Worm (Caenorhabditis elegans) whole organism, L3 larva: ENCODE measurements around the gene C44E12.1.

Experiments
- R02D3.7 ChIP-seq: fragments of 150-350 bp; optimal IDR thresholded peaks from 2 replicates; lab custom pipeline; 2014; ENCODE audit warnings: missing biosample characterization, missing genetic modification characterization
- ZK546.5 ChIP-seq: sonication (generic microtip); optimal IDR thresholded peaks from 2 replicates; lab custom pipeline; 2017; ENCODE audit warnings: missing biosample characterization, missing genetic modification characterization
- ama-1 ChIP-seq: fragments of 150-350 bp; optimal IDR thresholded peaks from 2 replicates; lab custom pipeline; 2018
- ceh-16 ChIP-seq: sonication (generic microtip); optimal IDR thresholded peaks from 2 replicates; lab custom pipeline; 2017; ENCODE audit warnings: missing biosample characterization, missing genetic modification characterization
- ceh-28 ChIP-seq: fragments of 150-350 bp; optimal IDR thresholded peaks from 2 replicates; lab custom pipeline; 2014; ENCODE audit warnings: missing biosample characterization, missing genetic modification reagents, missing genetic modification characterization
- ceh-9 ChIP-seq: sonication (generic microtip); optimal IDR thresholded peaks from 2 replicates; lab custom pipeline; 2018; ENCODE audit warnings: missing biosample characterization, missing genetic modification characterization
- daf-12 ChIP-seq: fragments of 150-350 bp; optimal IDR thresholded peaks from 2 replicates; lab custom pipeline; 2014; ENCODE audit warnings: missing biosample characterization, missing genetic modification reagents, missing genetic modification characterization
- egl-27 ChIP-seq: sonication (generic microtip); optimal IDR thresholded peaks from 4 replicates; lab custom pipeline; 2017; ENCODE audit warnings: missing biosample characterization, missing genetic modification reagents, missing genetic modification characterization
- egl-5 ChIP-seq: fragments of 150-350 bp; optimal IDR thresholded peaks from 2 replicates; lab custom pipeline; 2017; ENCODE audit warnings: missing biosample characterization, missing genetic modification reagents, missing genetic modification characterization, inconsistent platforms
- elt-1 ChIP-seq: fragments of 150-350 bp; optimal IDR thresholded peaks from 2 replicates; lab custom pipeline; 2014; ENCODE audit warnings: missing biosample characterization, missing genetic modification characterization
- elt-2 ChIP-seq: sonication (generic microtip); optimal IDR thresholded peaks from 2 replicates; lab custom pipeline; 2016; ENCODE audit warnings: missing genetic modification reagents, mild to moderate bottlenecking, missing genetic modification characterization, missing compliant biosample characterization
- elt-3 ChIP-seq, 3 experiments: fragments of 150-350 bp in 1 of 3; sonication (generic microtip) in 2 of 3; optimal IDR thresholded peaks; 2 replicates in 2 of 3; 4 replicates in 1 of 3; lab custom pipeline; 2014 to 2017; ENCODE audit warnings: missing biosample characterization in 3 of 3, missing genetic modification characterization in 3 of 3
- eor-1 ChIP-seq, 2 experiments: fragments of 150-350 bp; optimal IDR thresholded peaks; 2 replicates each; lab custom pipeline; 2014 to 2018; ENCODE audit warnings: missing biosample characterization in 2 of 2, missing genetic modification characterization in 2 of 2
- fkh-10 ChIP-seq: sonication (generic microtip); optimal IDR thresholded peaks from 2 replicates; lab custom pipeline; 2017; ENCODE audit warnings: missing biosample characterization, missing genetic modification reagents, missing genetic modification characterization
- fos-1 ChIP-seq: fragments of 150-350 bp; optimal IDR thresholded peaks from 2 replicates; lab custom pipeline; 2014; ENCODE audit warnings: missing biosample characterization, missing genetic modification characterization
- hmg-11 ChIP-seq: sonication (generic microtip); optimal IDR thresholded peaks from 2 replicates; lab custom pipeline; 2016; ENCODE audit warnings: missing genetic modification characterization, missing compliant biosample characterization
- jun-1 ChIP-seq: fragments of 150-350 bp; optimal IDR thresholded peaks from 2 replicates; lab custom pipeline; 2014; ENCODE audit warnings: missing biosample characterization, missing genetic modification reagents, missing genetic modification characterization
- lin-15B ChIP-seq: fragments of 150-350 bp; optimal IDR thresholded peaks from 2 replicates; lab custom pipeline; 2014; ENCODE audit warnings: missing biosample characterization, missing genetic modification characterization
- lin-39 ChIP-seq: fragments of 150-350 bp; optimal IDR thresholded peaks from 2 replicates; lab custom pipeline; 2018; ENCODE audit warnings: missing biosample characterization, missing genetic modification reagents, missing genetic modification characterization
- mdl-1 ChIP-seq: fragments of 150-350 bp; optimal IDR thresholded peaks from 2 replicates; lab custom pipeline; 2014; ENCODE audit warnings: missing biosample characterization, missing genetic modification characterization
- mml-1 ChIP-seq: fragments of 150-350 bp; sonication (generic microtip); optimal IDR thresholded peaks from 3 replicates; lab custom pipeline; 2014; ENCODE audit warnings: missing biosample characterization, missing genetic modification characterization
- nfya-1 ChIP-seq: sonication (generic microtip); optimal IDR thresholded peaks from 2 replicates; lab custom pipeline; 2017; ENCODE audit warnings: missing genetic modification characterization, mild to moderate bottlenecking, missing compliant biosample characterization, antibody characterized with exemption, moderate library complexity; ENCODE audit not compliant: insufficient read depth
- nhr-12 ChIP-seq: fragments of 150-350 bp; optimal IDR thresholded peaks from 2 replicates; lab custom pipeline; 2014; ENCODE audit warnings: missing biosample characterization, missing genetic modification characterization
- nhr-23 ChIP-seq: fragments of 150-350 bp; optimal IDR thresholded peaks from 2 replicates; lab custom pipeline; 2014; ENCODE audit warnings: missing biosample characterization, missing genetic modification reagents, missing genetic modification characterization
- nhr-237 ChIP-seq: fragments of 150-350 bp; optimal IDR thresholded peaks from 2 replicates; lab custom pipeline; 2014; ENCODE audit warnings: missing biosample characterization, missing genetic modification characterization
- nhr-43 ChIP-seq: sonication (generic microtip); optimal IDR thresholded peaks from 2 replicates; lab custom pipeline; 2016; ENCODE audit warnings: mild to moderate bottlenecking, missing genetic modification characterization, missing compliant biosample characterization; ENCODE audit not compliant: poor library complexity, severe bottlenecking
- nhr-77 ChIP-seq: fragments of 150-350 bp; optimal IDR thresholded peaks from 2 replicates; lab custom pipeline; 2014; ENCODE audit warnings: missing biosample characterization, missing genetic modification characterization
- pha-4 ChIP-seq: fragments of 150-350 bp; optimal IDR thresholded peaks from 2 replicates; lab custom pipeline; 2014; ENCODE audit warnings: missing biosample characterization, missing genetic modification reagents, missing genetic modification characterization
- pqm-1 ChIP-seq: fragments of 150-350 bp; optimal IDR thresholded peaks from 2 replicates; lab custom pipeline; 2017; ENCODE audit warnings: missing biosample characterization, missing genetic modification characterization, inconsistent platforms
- sea-2 ChIP-seq: fragments of 150-350 bp; sonication (generic microtip); optimal IDR thresholded peaks from 4 replicates; lab custom pipeline; 2014; ENCODE audit warnings: missing biosample characterization, missing genetic modification reagents, missing genetic modification characterization
- skn-1 ChIP-seq: fragments of 150-350 bp; optimal IDR thresholded peaks from 2 replicates; lab custom pipeline; 2014; ENCODE audit warnings: missing biosample characterization, missing genetic modification characterization
- snpc-4 ChIP-seq: fragments of 150-350 bp; optimal IDR thresholded peaks from 2 replicates; lab custom pipeline; 2014; ENCODE audit warnings: missing biosample characterization, missing genetic modification characterization
- unc-39 ChIP-seq: sonication (generic microtip); optimal IDR thresholded peaks from 4 replicates; lab custom pipeline; 2017; ENCODE audit warnings: missing biosample characterization, missing genetic modification characterization
- unc-62 ChIP-seq: fragments of 150-350 bp; sonication (generic microtip); optimal IDR thresholded peaks from 4 replicates; lab custom pipeline; 2014; ENCODE audit warnings: missing biosample characterization, missing genetic modification reagents, missing genetic modification characterization
- zag-1 ChIP-seq: fragments of 150-350 bp; optimal IDR thresholded peaks from 2 replicates; lab custom pipeline; 2014; ENCODE audit warnings: missing biosample characterization, missing genetic modification characterization
- ztf-11 ChIP-seq: fragments of 150-350 bp; optimal IDR thresholded peaks from 2 replicates; lab custom pipeline; 2014; ENCODE audit warnings: missing biosample characterization, missing genetic modification characterization
- ztf-4 ChIP-seq: fragments of 150-350 bp; optimal IDR thresholded peaks from 2 replicates; lab custom pipeline; 2014; ENCODE audit warnings: missing biosample characterization, missing genetic modification characterization

The C44E12.1 gene

ce11 chrX:7593931-7594544 lies 2.7 kb upstream of the C44E12.1 start:
- TF ChIP-seq nfya-1 (tag; lab: Kevin White, UChicago) (no peak), nhr-23 (tag; lab: Kevin White, UChicago) (peak; percentile 43), nhr-43 (tag; lab: Kevin White, UChicago) (peak; percentile 2)

ce11 chrX:7596029-7596428 lies 698 bp upstream of the C44E12.1 start:
- peak; percentile 77 for TF ChIP-seq nhr-23 (tag; lab: Kevin White, UChicago)
- TF ChIP-seq nhr-43 (tag; lab: Kevin White, UChicago) = peak; percentile 37
- TF ChIP-seq nfya-1 (tag; lab: Kevin White, UChicago) = no peak
- no peak for TF ChIP-seq eor-1 (tag; optimal IDR thresholded peaks at IDR 0.05; lab: Kevin White, UChicago)
- peak; percentile 72 for TF ChIP-seq elt-2 (tag; lab: Kevin White, UChicago)
- no peak for TF ChIP-seq R02D3.7 (tag; lab: Kevin White, UChicago)
- no peak for TF ChIP-seq daf-12 (tag; lab: Kevin White, UChicago)
- peak; percentile 55 for TF ChIP-seq pqm-1 (tag; lab: Kevin White, UChicago)
- TF ChIP-seq lin-39 (tag; lab: Kevin White, UChicago) = no peak
- TF ChIP-seq ztf-4 (tag; lab: Kevin White, UChicago) = no peak

DNA sequence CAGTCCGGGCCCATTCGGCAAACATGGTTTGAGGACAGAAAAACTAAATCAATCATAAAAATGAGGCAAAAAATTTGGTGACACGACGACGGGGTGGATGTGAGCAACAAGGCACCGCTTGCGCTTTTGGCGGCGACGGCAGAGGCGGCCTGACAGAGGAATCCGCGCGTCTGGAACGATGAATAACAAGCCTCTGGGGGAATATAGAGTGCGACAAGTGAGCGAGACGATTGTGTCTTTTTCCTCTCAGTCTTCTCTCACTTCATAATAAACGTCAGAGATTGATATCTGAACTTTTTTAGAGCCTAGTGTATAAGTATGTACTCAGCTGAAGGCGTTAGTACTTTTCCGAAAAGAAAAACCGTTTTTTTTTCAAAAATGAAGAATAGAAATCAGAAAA lies 11.3 kb downstream of the C44E12.1 start, which contains the start of gene twk-17:
twk-17 (minus strand) TSS at position 101 of the 400 bp plus-strand sequence.
- TF ChIP-seq ztf-4 (tag; lab: Kevin White, UChicago) (no peak), nhr-237 (tag; lab: Kevin White, UChicago) (no peak), nhr-77 (tag; lab: Kevin White, UChicago) (no peak), jun-1 (tag; lab: Kevin White, UChicago) (no peak), mdl-1 (no peak), unc-39 (tag; lab: Kevin White, UChicago) (no peak), nhr-12 (tag; lab: Kevin White, UChicago) (no peak), ama-1 (lab: Kevin White, UChicago) (no peak), pha-4 (no peak), eor-1 (tag; optimal IDR thresholded peaks at IDR 0.05; lab: Kevin White, UChicago) (no peak), elt-3 (tag; optimal IDR thresholded peaks at IDR 0.05; lab: Kevin White, UChicago) (no peak)

DNA sequence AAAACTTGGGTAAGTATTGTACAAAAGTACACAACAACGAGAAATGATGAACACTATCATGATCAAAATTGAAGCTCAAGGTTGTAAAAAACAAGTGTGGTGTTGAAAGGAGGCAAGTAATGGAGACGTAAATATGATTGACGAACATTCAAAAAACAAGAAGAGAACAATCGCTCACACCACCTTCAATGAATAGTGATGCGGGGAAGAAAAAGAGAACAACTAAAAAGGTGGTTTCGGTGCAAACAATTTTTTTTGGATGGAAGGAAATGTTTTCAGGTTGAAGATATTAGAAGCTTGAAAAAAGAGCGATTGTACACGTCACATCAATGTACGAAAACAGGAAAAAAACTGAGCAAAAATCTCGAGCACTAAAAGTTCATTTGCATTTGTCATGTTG lies 17.7 kb downstream of the C44E12.1 start:
- TF ChIP-seq snpc-4 (tag; lab: Kevin White, UChicago) = no peak
- TF ChIP-seq nhr-43 (tag; lab: Kevin White, UChicago) = no peak
- no peak for TF ChIP-seq fkh-10 (GFP tag; lab: Kevin White, UChicago)
- no peak for TF ChIP-seq ZK546.5 (tag; lab: Kevin White, UChicago)
- TF ChIP-seq nhr-23 (tag; lab: Kevin White, UChicago) = no peak
- no peak for TF ChIP-seq ceh-9 (tag; lab: Kevin White, UChicago)
- no peak for TF ChIP-seq egl-5 (tag; lab: Kevin White, UChicago)
- no peak for TF ChIP-seq skn-1 (tag; lab: Kevin White, UChicago)
- TF ChIP-seq ztf-11 (tag; lab: Kevin White, UChicago) = no peak

DNA sequence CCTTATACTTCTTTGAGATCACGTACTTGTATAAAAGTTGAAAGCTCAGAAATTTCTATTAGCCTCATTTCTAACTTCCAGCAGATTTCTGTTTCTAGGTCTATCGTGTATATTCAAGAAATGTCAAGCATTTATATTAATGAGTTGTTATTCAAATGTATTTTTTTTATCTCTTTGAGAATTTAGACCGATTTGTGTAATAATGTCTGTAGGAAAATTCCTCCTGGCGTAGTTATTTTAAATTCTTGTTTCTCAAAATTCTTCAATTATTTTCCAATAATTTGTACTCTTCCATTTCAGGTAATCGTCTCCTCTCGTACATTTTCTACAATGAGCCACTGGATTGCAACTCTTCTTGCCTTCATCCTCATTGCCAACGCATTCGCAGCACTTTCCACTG lies 30.6 kb downstream of the C44E12.1 start, which contains the start of gene nlp-61:
nlp-61 (plus strand) TSS at position 301 of the 400 bp plus-strand sequence.
- no peak for TF ChIP-seq skn-1 (tag; lab: Kevin White, UChicago)
- no peak for TF ChIP-seq elt-1
- no peak for TF ChIP-seq zag-1 (tag; lab: Kevin White, UChicago)
- TF ChIP-seq unc-39 (tag; lab: Kevin White, UChicago) = no peak
- TF ChIP-seq nhr-12 (tag; lab: Kevin White, UChicago) = no peak
- no peak for TF ChIP-seq ceh-16 (tag; lab: Kevin White, UChicago)
- TF ChIP-seq egl-27 (tag; lab: Kevin White, UChicago) = no peak
- no peak for TF ChIP-seq ceh-28 (tag; lab: Kevin White, UChicago)
- TF ChIP-seq mml-1 = no peak
- TF ChIP-seq jun-1 (tag; lab: Kevin White, UChicago) = no peak
- TF ChIP-seq hmg-11 (tag; lab: Kevin White, UChicago) = no peak
- TF ChIP-seq lin-15B (tag; lab: Kevin White, UChicago) = no peak
- no peak for TF ChIP-seq nhr-237 (tag; lab: Kevin White, UChicago)
- no peak for TF ChIP-seq fos-1 (tag; lab: Kevin White, UChicago)
- TF ChIP-seq pha-4 = no peak
- no peak for TF ChIP-seq unc-62
- TF ChIP-seq ama-1 (lab: Kevin White, UChicago) = no peak
- TF ChIP-seq daf-12 (tag; lab: Kevin White, UChicago) = no peak
- TF ChIP-seq sea-2 (GFP tag; lab: Kevin White, UChicago) = no peak
- no peak for TF ChIP-seq nhr-77 (tag; lab: Kevin White, UChicago)
